Fruit fly (Drosophila melanogaster) whole organism, embryonic: Measurements from ENCODE around the gene Sfp77F.

Experiments used
- Atf6 ChIP-seq: fragments of 200-800 bp; sonication (Bioruptor generic); IDR thresholded peaks from 2 replicates; pipeline ENCODE4 v1.3.6; 2022; ENCODE audit warnings: missing biosample characterization, missing genetic modification characterization
- CG11695 ChIP-seq: fragments of 200-800 bp; sonication (Bioruptor generic); IDR thresholded peaks from 3 replicates; pipeline ENCODE4 v1.3.6; 2022; ENCODE audit warnings: missing biosample characterization, missing genetic modification characterization
- CG12155 ChIP-seq: fragments of 200-800 bp; sonication (Bioruptor generic); optimal IDR thresholded peaks from 3 replicates; lab custom pipeline; 2016; ENCODE audit warnings: missing biosample characterization, missing genetic modification characterization
- CG14014 ChIP-seq: fragments of 200-800 bp; sonication (Bioruptor generic); IDR thresholded peaks from 2 replicates; pipeline ENCODE4 v1.3.6; 2022; ENCODE audit warnings: missing biosample characterization, missing genetic modification characterization
- CG1602 ChIP-seq: fragments of 200-800 bp; sonication (Bioruptor generic); optimal IDR thresholded peaks from 3 replicates; lab custom pipeline; 2016; ENCODE audit warnings: missing biosample characterization, missing genetic modification characterization
- CG1603 ChIP-seq: fragments of 200-800 bp; sonication (Bioruptor generic); optimal IDR thresholded peaks from 2 replicates; lab custom pipeline; 2019; ENCODE audit warnings: missing biosample characterization, mild to moderate bottlenecking, missing genetic modification characterization, moderate library complexity
- CG16863 ChIP-seq: fragments of 200-800 bp; sonication (Bioruptor generic); optimal IDR thresholded peaks from 3 replicates; lab custom pipeline; 2016; ENCODE audit warnings: missing biosample characterization, missing genetic modification characterization
- CG17829 ChIP-seq: fragments of 200-800 bp; optimal IDR thresholded peaks from 2 replicates; lab custom pipeline; 2019; ENCODE audit warnings: missing biosample characterization, mild to moderate bottlenecking, missing genetic modification characterization, moderate library complexity
- CG18262 ChIP-seq: fragments of 200-800 bp; optimal IDR thresholded peaks from 3 replicates; lab custom pipeline; 2019; ENCODE audit warnings: missing biosample characterization, mild to moderate bottlenecking, missing genetic modification characterization, moderate library complexity
- CG18619 ChIP-seq: fragments of 200-800 bp; sonication (Bioruptor generic); optimal IDR thresholded peaks from 3 replicates; lab custom pipeline; 2017; ENCODE audit warnings: missing biosample characterization, mild to moderate bottlenecking, missing genetic modification characterization
- CG31365 ChIP-seq: fragments of 200-800 bp; sonication (Bioruptor generic); optimal IDR thresholded peaks from 2 replicates; lab custom pipeline; 2018; ENCODE audit warnings: missing biosample characterization, mild to moderate bottlenecking, missing genetic modification characterization
- CG3163 ChIP-seq: fragments of 200-800 bp; sonication (Bioruptor generic); optimal IDR thresholded peaks from 3 replicates; lab custom pipeline; 2016; ENCODE audit warnings: missing biosample characterization, missing genetic modification characterization
- CG5180 ChIP-seq: fragments of 200-800 bp; sonication (Bioruptor generic); optimal IDR thresholded peaks from 3 replicates; lab custom pipeline; 2017; ENCODE audit warnings: missing biosample characterization, missing genetic modification characterization, mild to moderate bottlenecking, moderate library complexity, missing genetic modification reagents
- CG6854 ChIP-seq: fragments of 200-800 bp; sonication (Bioruptor generic); optimal IDR thresholded peaks from 3 replicates; lab custom pipeline; 2017; ENCODE audit warnings: missing biosample characterization, mild to moderate bottlenecking, missing genetic modification characterization
- CG9437 ChIP-seq: fragments of 200-800 bp; sonication (Bioruptor generic); optimal IDR thresholded peaks from 2 replicates; lab custom pipeline; 2018; ENCODE audit warnings: missing biosample characterization, mild to moderate bottlenecking, missing genetic modification characterization
- CG9797 ChIP-seq: fragments of 200-800 bp; sonication (Bioruptor generic); optimal IDR thresholded peaks from 3 replicates; lab custom pipeline; 2018; ENCODE audit warnings: missing biosample characterization, mild to moderate bottlenecking, missing genetic modification characterization
- CHES-1-like ChIP-seq: fragments of 200-800 bp; sonication (Bioruptor generic); optimal IDR thresholded peaks from 2 replicates; lab custom pipeline; 2016; ENCODE audit warnings: missing biosample characterization, missing genetic modification characterization
- CoRest ChIP-seq: fragments of 200-800 bp; sonication (Bioruptor generic); optimal IDR thresholded peaks from 3 replicates; lab custom pipeline; 2018; ENCODE audit warnings: missing biosample characterization, mild to moderate bottlenecking, missing genetic modification characterization, moderate library complexity
- D19A ChIP-seq: fragments of 200-800 bp; optimal IDR thresholded peaks from 3 replicates; lab custom pipeline; 2019; ENCODE audit warnings: missing biosample characterization, mild to moderate bottlenecking, missing genetic modification characterization, moderate library complexity
- Dbx ChIP-seq: fragments of 200-800 bp; sonication (Bioruptor generic); IDR thresholded peaks from 3 replicates; pipeline ENCODE4 v1.3.6; 2022; ENCODE audit warnings: missing biosample characterization, missing genetic modification characterization
- Drgx ChIP-seq: fragments of 200-800 bp; sonication (Bioruptor generic); IDR thresholded peaks from 2 replicates; pipeline ENCODE4 v1.3.6; 2022; ENCODE audit warnings: missing biosample characterization, missing genetic modification characterization
- Ets65A ChIP-seq: fragments of 200-800 bp; sonication (Bioruptor generic); peaks from one replicate; lab custom pipeline; 2016; ENCODE audit warnings: missing biosample characterization, missing genetic modification characterization
- Hand ChIP-seq: fragments of 200-800 bp; sonication (Bioruptor generic); optimal IDR thresholded peaks from 2 replicates; lab custom pipeline; 2017; ENCODE audit warnings: mild to moderate bottlenecking, missing biosample characterization, missing genetic modification reagents, missing genetic modification characterization
- Mad ChIP-seq: fragments of 200-800 bp; sonication (Bioruptor generic); optimal IDR thresholded peaks from 2 replicates; lab custom pipeline; 2016; ENCODE audit warnings: missing biosample characterization, missing genetic modification characterization
- NFAT ChIP-seq: fragments of 200-800 bp; sonication (Bioruptor generic); IDR thresholded peaks from 2 replicates; pipeline ENCODE4 v1.3.6; 2022; ENCODE audit warnings: missing biosample characterization, missing genetic modification characterization
- Poxn ChIP-seq: fragments of 200-800 bp; sonication (Bioruptor generic); IDR thresholded peaks from 2 replicates; pipeline ENCODE4 v1.3.6; 2022; ENCODE audit warnings: missing biosample characterization, missing genetic modification characterization
- Spps ChIP-seq: fragments of 200-800 bp; sonication (Bioruptor generic); optimal IDR thresholded peaks from 2 replicates; lab custom pipeline; 2018; ENCODE audit warnings: missing biosample characterization, mild to moderate bottlenecking, missing genetic modification characterization
- Taf1 ChIP-seq: fragments of 200-800 bp; sonication (Bioruptor generic); IDR thresholded peaks from 2 replicates; pipeline ENCODE4 v1.3.6; 2022; ENCODE audit warnings: missing biosample characterization, missing genetic modification characterization
- Xrp1 ChIP-seq: fragments of 200-800 bp; sonication (Bioruptor generic); IDR thresholded peaks from 2 replicates; pipeline ENCODE4 v1.3.6; 2022; ENCODE audit warnings: missing biosample characterization, missing genetic modification characterization
- abd-A ChIP-seq: fragments of 200-800 bp; sonication (Bioruptor generic); optimal IDR thresholded peaks from 3 replicates; lab custom pipeline; 2019; ENCODE audit warnings: missing biosample characterization, mild to moderate bottlenecking, missing genetic modification characterization, moderate library complexity
- ato ChIP-seq: fragments of 200-800 bp; sonication (Bioruptor generic); IDR thresholded peaks from 2 replicates; pipeline ENCODE4 v1.3.6; 2022; ENCODE audit warnings: missing biosample characterization, missing genetic modification characterization; ENCODE audit not compliant: partially characterized antibody
- ci ChIP-seq: fragments of 200-800 bp; sonication (Bioruptor generic); IDR thresholded peaks from 3 replicates; pipeline ENCODE4 v1.3.6; 2022; ENCODE audit warnings: missing biosample characterization, missing genetic modification characterization
- danr ChIP-seq: fragments of 200-800 bp; sonication (Bioruptor generic); IDR thresholded peaks from 2 replicates; pipeline ENCODE4 v1.3.6; 2022; ENCODE audit warnings: missing biosample characterization, missing genetic modification characterization
- disco-r ChIP-seq: fragments of 200-800 bp; sonication (Bioruptor generic); optimal IDR thresholded peaks from 2 replicates; lab custom pipeline; 2016; ENCODE audit warnings: missing biosample characterization, missing genetic modification characterization
- esg ChIP-seq: fragments of 200-800 bp; sonication (Bioruptor generic); conservative IDR thresholded peaks from 2 replicates; pipeline ENCODE4 v1.3.6; 2022; ENCODE audit warnings: missing biosample characterization, missing genetic modification characterization
- ewg ChIP-seq: fragments of 200-800 bp; sonication (Bioruptor generic); optimal IDR thresholded peaks from 3 replicates; lab custom pipeline; 2017; ENCODE audit warnings: mild to moderate bottlenecking, missing biosample characterization, missing genetic modification reagents, missing genetic modification characterization
- gcm ChIP-seq: fragments of 200-800 bp; sonication (Bioruptor generic); optimal IDR thresholded peaks from 2 replicates; lab custom pipeline; 2019; ENCODE audit warnings: missing biosample characterization, mild to moderate bottlenecking, missing genetic modification characterization, moderate library complexity
- gsb-n ChIP-seq: fragments of 200-800 bp; sonication (Bioruptor generic); optimal IDR thresholded peaks from 3 replicates; lab custom pipeline; 2018; ENCODE audit warnings: missing biosample characterization, mild to moderate bottlenecking, missing genetic modification characterization
- jigr1 ChIP-seq: fragments of 200-800 bp; sonication (Bioruptor generic); IDR thresholded peaks from 3 replicates; pipeline ENCODE4 v1.3.6; 2022; ENCODE audit warnings: missing biosample characterization, missing genetic modification characterization
- lbe ChIP-seq: fragments of 200-800 bp; sonication (Bioruptor generic); optimal IDR thresholded peaks from 2 replicates; lab custom pipeline; 2016; ENCODE audit warnings: missing biosample characterization, mild to moderate bottlenecking, missing genetic modification characterization
- lilli ChIP-seq: fragments of 200-800 bp; sonication (Bioruptor generic); optimal IDR thresholded peaks from 3 replicates; lab custom pipeline; 2016; ENCODE audit warnings: missing biosample characterization, missing genetic modification characterization
- mam ChIP-seq: fragments of 200-800 bp; sonication (Bioruptor generic); optimal IDR thresholded peaks from 3 replicates; lab custom pipeline; 2016; ENCODE audit warnings: missing biosample characterization, missing genetic modification characterization
- nmo ChIP-seq: fragments of 200-800 bp; sonication (Bioruptor generic); optimal IDR thresholded peaks from 2 replicates; lab custom pipeline; 2018; ENCODE audit warnings: missing biosample characterization, mild to moderate bottlenecking, missing genetic modification characterization, moderate library complexity
- pb ChIP-seq: fragments of 200-800 bp; sonication (Bioruptor generic); optimal IDR thresholded peaks from 3 replicates; lab custom pipeline; 2016; ENCODE audit warnings: missing biosample characterization, missing genetic modification characterization
- pho ChIP-seq: fragments of 200-800 bp; sonication (Bioruptor generic); optimal IDR thresholded peaks from 2 replicates; lab custom pipeline; 2016; ENCODE audit warnings: missing biosample characterization, missing genetic modification characterization
- psq ChIP-seq: fragments of 200-800 bp; sonication (Bioruptor generic); optimal IDR thresholded peaks from 2 replicates; lab custom pipeline; 2017; ENCODE audit warnings: missing biosample characterization, missing genetic modification characterization
- run ChIP-seq: fragments of 200-800 bp; sonication (Bioruptor generic); optimal IDR thresholded peaks from 3 replicates; lab custom pipeline; 2018; ENCODE audit warnings: missing biosample characterization, mild to moderate bottlenecking, missing genetic modification characterization
- schlank ChIP-seq: fragments of 200-800 bp; sonication (Bioruptor generic); optimal IDR thresholded peaks from 2 replicates; lab custom pipeline; 2018; ENCODE audit warnings: missing biosample characterization, mild to moderate bottlenecking, missing genetic modification characterization
- slbo ChIP-seq: fragments of 200-800 bp; sonication (Bioruptor generic); IDR thresholded peaks from 2 replicates; pipeline ENCODE4 v1.3.6; 2022; ENCODE audit warnings: missing biosample characterization, missing genetic modification characterization
- ssp ChIP-seq: fragments of 200-800 bp; sonication (Bioruptor generic); IDR thresholded peaks from 2 replicates; pipeline ENCODE4 v1.3.6; 2022; ENCODE audit warnings: missing biosample characterization, missing genetic modification characterization
- stwl ChIP-seq: fragments of 200-800 bp; sonication (Bioruptor generic); optimal IDR thresholded peaks from 3 replicates; lab custom pipeline; 2018; ENCODE audit warnings: missing biosample characterization, mild to moderate bottlenecking, missing genetic modification characterization, moderate library complexity
- tll ChIP-seq, 2 experiments: fragments of 200-800 bp in 1 of 2; fragments of >200 bp in 1 of 2; sonication (Bioruptor generic) in 1 of 2; optimal IDR thresholded peaks; 2 replicates each; lab custom pipeline; 2017 to 2019; ENCODE audit warnings: missing biosample characterization in 2 of 2, missing genetic modification characterization in 2 of 2, mild to moderate bottlenecking in 1 of 2, moderate library complexity in 1 of 2
- unpg ChIP-seq: fragments of 200-800 bp; sonication (Bioruptor generic); optimal IDR thresholded peaks from 3 replicates; lab custom pipeline; 2018; ENCODE audit warnings: missing biosample characterization, mild to moderate bottlenecking, missing genetic modification characterization, moderate library complexity

Sfp77F gene

dm6 chr3L:20918945-20919344 is 21.7 kb upstream of the Sfp77F start (continued):
- TF ChIP-seq CG3163 (GFP tag; lab: Kevin White, UChicago) (no peak), Poxn (GFP tag; lab: Robert Waterston, UW) (no peak), jigr1 (GFP tag; lab: Robert Waterston, UW) (no peak), danr (no peak), D19A (tag; lab: Kevin White, UChicago) (peak; percentile 36), CG9437 (no peak), nmo (peak; percentile 46), stwl (tag; lab: Kevin White, UChicago) (no peak), esg (GFP tag; lab: Robert Waterston, UW) (no peak), abd-A (tag; lab: Kevin White, UChicago) (no peak), gsb-n (tag; lab: Kevin White, UChicago) (peak; percentile 19), mam (GFP tag; lab: Kevin White, UChicago) (no peak), lbe (GFP tag; lab: Kevin White, UChicago) (no peak), CG17829 (tag; lab: Kevin White, UChicago) (peak; percentile 13), Ets65A (GFP tag; lab: Kevin White, UChicago) (no peak), ssp (GFP tag; lab: Robert Waterston, UW) (no peak), CG1603 (tag; lab: Kevin White, UChicago) (no peak), schlank (tag; lab: Kevin White, UChicago) (no peak), CG9797 (no peak), CG18262 (tag; lab: Kevin White, UChicago) (peak; percentile 50), NFAT (no peak), ci (GFP tag; lab: Robert Waterston, UW) (no peak), Dbx (GFP tag; lab: Robert Waterston, UW) (no peak), pb (GFP tag; lab: Kevin White, UChicago) (no peak), CG18619 (GFP tag; lab: Kevin White, UChicago) (no peak), lilli (no peak), CG12155 (GFP tag; lab: Kevin White, UChicago) (no peak), CHES-1-like (no peak), ewg (GFP tag; lab: Kevin White, UChicago) (no peak), run (tag; lab: Kevin White, UChicago) (no peak), Mad (GFP tag; lab: Kevin White, UChicago) (no peak), Taf1 (GFP tag; lab: Robert Waterston, UW) (no peak), Atf6 (no peak), tll (GFP tag; optimal IDR thresholded peaks at IDR 0.05; lab: Kevin White, UChicago) (no peak), gcm (GFP tag; lab: Kevin White, UChicago) (no peak), CG16863 (GFP tag; lab: Kevin White, UChicago) (no peak), CG11695 (GFP tag; lab: Robert Waterston, UW) (no peak), CG31365 (tag; lab: Kevin White, UChicago) (no peak), CG1602 (no peak), Drgx (GFP tag; lab: Robert Waterston, UW) (no peak), Spps (no peak), CG5180 (GFP tag; lab: Kevin White, UChicago) (no peak), disco-r (GFP tag; lab: Kevin White, UChicago) (no peak), CG6854 (no peak), CG14014 (GFP tag; lab: Robert Waterston, UW) (no peak), slbo (GFP tag; lab: Robert Waterston, UW) (no peak), unpg (GFP tag; lab: Kevin White, UChicago) (peak; percentile 36), Xrp1 (GFP tag; lab: Robert Waterston, UW) (no peak), ato (GFP tag; lab: Robert Waterston, UW) (no peak), pho (no peak), Hand (GFP tag; lab: Kevin White, UChicago) (no peak), CoRest (tag; lab: Kevin White, UChicago) (peak; percentile 29), psq (GFP tag; lab: Kevin White, UChicago) (no peak)
